ENCODE assay signal across 2 worm cellular contexts in the genomic region with DNA sequence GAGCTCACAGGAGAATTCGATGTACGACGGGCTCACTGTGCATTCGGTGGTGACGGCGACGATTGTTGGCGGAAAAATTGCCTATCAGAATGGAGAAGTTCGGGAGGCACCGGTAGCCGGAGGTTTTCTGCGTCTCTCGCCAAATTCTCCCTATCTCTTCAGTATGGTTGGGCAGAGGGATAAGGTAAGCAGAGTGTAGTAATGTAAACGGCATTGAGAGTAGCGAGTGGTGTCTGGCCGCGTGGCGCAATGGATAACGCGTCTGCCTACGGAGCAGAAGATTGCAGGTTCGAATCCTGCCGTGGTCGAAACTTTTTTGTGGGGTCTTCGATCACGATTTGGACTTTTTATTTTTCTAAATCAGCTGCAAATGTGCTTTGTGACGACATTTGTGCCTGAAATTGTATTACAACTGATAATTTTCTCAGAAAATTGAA.
TF ChIP-seq lines count a peak whose summit lies in the region.

No protein-coding gene starts in this region.

TF ChIP-seq in whole organism, L1 larva, 84 proteins besides CTCF, POLR2A, EP300 and RAD21 (continued from another document):
- peak; percentile 71 for TF ChIP-seq nhr-19 (GFP tag; conservative IDR thresholded peaks at IDR 0.05; lab: Robert Waterston, UW)
- TF ChIP-seq nhr-71 (tag; optimal IDR thresholded peaks at IDR 0.05; lab: Kevin White, UChicago) = peak; percentile 75
- TF ChIP-seq snu-23 (GFP tag; optimal IDR thresholded peaks at IDR 0.05; lab: Kevin White, UChicago) = peak; percentile 84
- peak; percentile 61 for TF ChIP-seq nhr-20 (tag; optimal IDR thresholded peaks at IDR 0.05; lab: Kevin White, UChicago)
- TF ChIP-seq lin-13 (GFP tag; optimal IDR thresholded peaks at IDR 0.05; lab: Kevin White, UChicago) = peak; percentile 16
- TF ChIP-seq hlh-17 (GFP tag; optimal IDR thresholded peaks at IDR 0.05; lab: Kevin White, UChicago; ENCODE audit: borderline replicate concordance) = no peak
- peak; percentile 32 to 49 for TF ChIP-seq efl-1 (optimal IDR thresholded peaks at IDR 0.05; lab: Kevin White, UChicago)
- TF ChIP-seq efl-1 (GFP tag; optimal IDR thresholded peaks at IDR 0.05 in 1 of 2; lab: Kevin White, UChicago) = peak; percentile 37 to 92
- no peak for TF ChIP-seq hpl-2 (GFP tag; optimal IDR thresholded peaks at IDR 0.05; lab: Kevin White, UChicago)
- peak; percentile 72 for TF ChIP-seq nhr-90 (tag; optimal IDR thresholded peaks at IDR 0.05; lab: Kevin White, UChicago; ENCODE audit: poor library complexity)
- TF ChIP-seq lin-39 (tag; optimal IDR thresholded peaks at IDR 0.05; lab: Kevin White, UChicago) = no peak
- TF ChIP-seq aha-1 (tag; optimal IDR thresholded peaks at IDR 0.05; lab: Kevin White, UChicago) = no peak
- peak; percentile 35 for TF ChIP-seq snpc-4 (tag; optimal IDR thresholded peaks at IDR 0.05; lab: Kevin White, UChicago)
- no peak for TF ChIP-seq ceh-90 (tag; optimal IDR thresholded peaks at IDR 0.05; lab: Kevin White, UChicago)
- TF ChIP-seq nhr-11 (tag; optimal IDR thresholded peaks at IDR 0.05; lab: Kevin White, UChicago) = no peak
- no peak for TF ChIP-seq lir-3 (tag; optimal IDR thresholded peaks at IDR 0.05; lab: Kevin White, UChicago; ENCODE audit: poor library complexity)
- TF ChIP-seq aly-2 (tag; optimal IDR thresholded peaks at IDR 0.05; lab: Kevin White, UChicago) = peak; percentile 53
- no peak for TF ChIP-seq lin-14 (GFP tag; optimal IDR thresholded peaks at IDR 0.05; lab: Kevin White, UChicago)
- no peak for TF ChIP-seq pqm-1 (tag; optimal IDR thresholded peaks at IDR 0.05; lab: Kevin White, UChicago)
- TF ChIP-seq tlp-1 (tag; optimal IDR thresholded peaks at IDR 0.05; lab: Kevin White, UChicago) = no peak
- no peak for TF ChIP-seq unc-62 (GFP tag; optimal IDR thresholded peaks at IDR 0.05; lab: Kevin White, UChicago)
- TF ChIP-seq sptf-1 (tag; optimal IDR thresholded peaks at IDR 0.05; lab: Kevin White, UChicago) = no peak
- peak; percentile 33 for TF ChIP-seq C16A3.4 (tag; optimal IDR thresholded peaks at IDR 0.05; lab: Kevin White, UChicago)
- TF ChIP-seq mep-1 (tag; optimal IDR thresholded peaks at IDR 0.05; lab: Kevin White, UChicago) = peak; percentile 53
- peak; percentile 13 for TF ChIP-seq fos-1 (tag; optimal IDR thresholded peaks at IDR 0.05; lab: Kevin White, UChicago)
- TF ChIP-seq unc-86 (tag; optimal IDR thresholded peaks at IDR 0.05; lab: Kevin White, UChicago) = peak; percentile 14
- no peak for TF ChIP-seq Y116A8C.19 (tag; optimal IDR thresholded peaks at IDR 0.05; lab: Kevin White, UChicago; ENCODE audit: borderline replicate concordance)
- peak; percentile 53 for TF ChIP-seq nhr-85 (tag; lab: Kevin White, UChicago)
- TF ChIP-seq fkh-8 (tag; optimal IDR thresholded peaks at IDR 0.05; lab: Kevin White, UChicago) = peak; percentile 64
- peak; percentile 59 for TF ChIP-seq unc-130 (tag; optimal IDR thresholded peaks at IDR 0.05; lab: Kevin White, UChicago)
- TF ChIP-seq elt-2 (tag; optimal IDR thresholded peaks at IDR 0.05; lab: Kevin White, UChicago) = no peak
- peak; percentile 4 for TF ChIP-seq nhr-77 (tag; optimal IDR thresholded peaks at IDR 0.05; lab: Kevin White, UChicago)
- peak; percentile 50 for TF ChIP-seq dsc-1 (tag; optimal IDR thresholded peaks at IDR 0.05; lab: Kevin White, UChicago)
- peak; percentile 0 for TF ChIP-seq skn-1 (tag; optimal IDR thresholded peaks at IDR 0.05; lab: Kevin White, UChicago)
- TF ChIP-seq pax-3 (tag; optimal IDR thresholded peaks at IDR 0.05; lab: Kevin White, UChicago) = no peak
- peak in 2 of 3 experiments; percentile 30 to 44 for TF ChIP-seq ceh-82 (tag; optimal IDR thresholded peaks at IDR 0.05; lab: Kevin White, UChicago)
- peak; percentile 30 for TF ChIP-seq irx-1 (tag; optimal IDR thresholded peaks at IDR 0.05; lab: Kevin White, UChicago)
- TF ChIP-seq isw-1 (GFP tag; IDR thresholded peaks at IDR 0.05; lab: Robert Waterston, UW) = no peak
- peak; percentile 4 to 16 (median 13) for TF ChIP-seq dpl-1 (GFP tag; optimal IDR thresholded peaks at IDR 0.05; lab: Kevin White, UChicago)
- TF ChIP-seq unc-30 (tag; optimal IDR thresholded peaks at IDR 0.05; lab: Kevin White, UChicago) = no peak
- TF ChIP-seq sup-37 (GFP tag; optimal IDR thresholded peaks at IDR 0.05; lab: Kevin White, UChicago) = no peak
- TF ChIP-seq grh-1 (GFP tag; IDR thresholded peaks at IDR 0.05; lab: Robert Waterston, UW) = no peak
- peak in 1 of 2 experiments; percentile 54 for TF ChIP-seq mdl-1 (tag; optimal IDR thresholded peaks at IDR 0.05; lab: Kevin White, UChicago)
- peak; percentile 27 for TF ChIP-seq zip-4 (GFP tag; optimal IDR thresholded peaks at IDR 0.05; lab: Kevin White, UChicago)
- peak; percentile 66 for TF ChIP-seq swsn-7 (tag; optimal IDR thresholded peaks at IDR 0.05; lab: Kevin White, UChicago)
- peak; percentile 64 for TF ChIP-seq tbx-2 (tag; optimal IDR thresholded peaks at IDR 0.05; lab: Kevin White, UChicago)
- TF ChIP-seq vab-15 (tag; optimal IDR thresholded peaks at IDR 0.05; lab: Kevin White, UChicago) = no peak
- peak; percentile 25 for TF ChIP-seq efl-3 (GFP tag; optimal IDR thresholded peaks at IDR 0.05; lab: Kevin White, UChicago)

TF ChIP-seq in whole organism, young adult, 124 proteins besides CTCF, POLR2A, EP300 and RAD21 (continued from another document and continues in another):
- TF ChIP-seq B0336.3 (GFP tag; IDR thresholded peaks at IDR 0.05; lab: Robert Waterston, UW) (0 out of 2 replicates have a peak, but pooled peaks have one; percentile 20), attf-6 (GFP tag; IDR thresholded peaks at IDR 0.05; lab: Robert Waterston, UW) (0 out of 2 replicates have a peak, but pooled peaks have one; percentile 55), sptf-2 (GFP tag; optimal IDR thresholded peaks at IDR 0.05; lab: Kevin White, UChicago) (no peak), hmg-1.2 (GFP tag; IDR thresholded peaks at IDR 0.05; lab: Robert Waterston, UW) (peak; percentile 71), akir-1 (GFP tag; optimal IDR thresholded peaks at IDR 0.05; lab: Kevin White, UChicago) (no peak), sea-2 (GFP tag; IDR thresholded peaks at IDR 0.05; lab: Robert Waterston, UW) (no peak), madf-8 (GFP tag; conservative IDR thresholded peaks at IDR 0.05; lab: Robert Waterston, UW) (0 out of 2 replicates have a peak, but pooled peaks have one; percentile 10), F23B12.7 (tag; optimal IDR thresholded peaks at IDR 0.05; lab: Kevin White, UChicago; ENCODE audit: insufficient read depth) (peak; percentile 43), lag-1 (GFP tag; IDR thresholded peaks at IDR 0.05; lab: Robert Waterston, UW) (no peak), fkh-3 (tag; optimal IDR thresholded peaks at IDR 0.05; lab: Kevin White, UChicago) (peak; percentile 8), madf-3 (GFP tag; IDR thresholded peaks at IDR 0.05; lab: Robert Waterston, UW) (0 out of 2 replicates have a peak, but pooled peaks have one; percentile 46), ztf-22 (GFP tag; optimal IDR thresholded peaks at IDR 0.05; lab: Kevin White, UChicago) (no peak), lin-54 (GFP tag; optimal IDR thresholded peaks at IDR 0.05; lab: Kevin White, UChicago) (peak; percentile 58), C06A6.2 (GFP tag; conservative IDR thresholded peaks at IDR 0.05; lab: Robert Waterston, UW) (no peak), aptf-2 (GFP tag; conservative IDR thresholded peaks at IDR 0.05; lab: Robert Waterston, UW) (no peak), nfya-1 (tag; optimal IDR thresholded peaks at IDR 0.05; lab: Kevin White, UChicago; ENCODE audit: borderline replicate concordance, insufficient read depth) (no peak), zim-3 (tag; optimal IDR thresholded peaks at IDR 0.05; lab: Kevin White, UChicago) (peak; percentile 57), gei-17 (GFP tag; optimal IDR thresholded peaks at IDR 0.05; lab: Kevin White, UChicago) (no peak), him-1 (tag; optimal IDR thresholded peaks at IDR 0.05; lab: Kevin White, UChicago) (no peak), K12H6.12 (tag; optimal IDR thresholded peaks at IDR 0.05; lab: Kevin White, UChicago) (peak; percentile 27), ztf-18 (tag; optimal IDR thresholded peaks at IDR 0.05; lab: Kevin White, UChicago) (peak; percentile 47), F57A8.1 (GFP tag; optimal IDR thresholded peaks at IDR 0.05; lab: Kevin White, UChicago) (peak; percentile 57), ets-4 (GFP tag; optimal IDR thresholded peaks at IDR 0.05; lab: Kevin White, UChicago) (no peak), nhr-120 (GFP tag; IDR thresholded peaks at IDR 0.05; lab: Robert Waterston, UW) (no peak), nhr-27 (tag; optimal IDR thresholded peaks at IDR 0.05; lab: Kevin White, UChicago) (no peak), attf-5 (GFP tag; optimal IDR thresholded peaks at IDR 0.05; lab: Kevin White, UChicago) (peak; percentile 68), ztf-26 (tag; optimal IDR thresholded peaks at IDR 0.05; lab: Kevin White, UChicago) (peak; percentile 69), F49E8.2 (tag; optimal IDR thresholded peaks at IDR 0.05; lab: Kevin White, UChicago; ENCODE audit: insufficient read depth) (peak; percentile 59), ztf-3 (GFP tag; optimal IDR thresholded peaks at IDR 0.05; lab: Kevin White, UChicago) (no peak), nfyb-1 (GFP tag; IDR thresholded peaks at IDR 0.05; lab: Robert Waterston, UW) (peak; percentile 86), Y79H2A.3 (GFP tag; conservative IDR thresholded peaks at IDR 0.05; lab: Robert Waterston, UW) (no peak), F37B4.10 (GFP tag; IDR thresholded peaks at IDR 0.05; lab: Robert Waterston, UW) (no peak), nfya-2 (GFP tag; IDR thresholded peaks at IDR 0.05; lab: Robert Waterston, UW) (no peak), Y53F4B.3 (GFP tag; IDR thresholded peaks at IDR 0.05; lab: Robert Waterston, UW) (no peak), snpc-3.4 (tag; optimal IDR thresholded peaks at IDR 0.05; lab: Kevin White, UChicago) (no peak), lsl-1 (GFP tag; optimal IDR thresholded peaks at IDR 0.05; lab: Kevin White, UChicago) (peak; percentile 25), C17E4.6 (GFP tag; IDR thresholded peaks at IDR 0.05; lab: Robert Waterston, UW) (no peak), egl-18 (GFP tag; IDR thresholded peaks at IDR 0.05; lab: Robert Waterston, UW) (no peak), dox-1 (GFP tag; IDR thresholded peaks at IDR 0.05; lab: Robert Waterston, UW) (peak; percentile 70), ceh-100 (GFP tag; IDR thresholded peaks at IDR 0.05; lab: Robert Waterston, UW) (peak; percentile 45), egl-44 (GFP tag; IDR thresholded peaks at IDR 0.05; lab: Robert Waterston, UW) (peak; percentile 64; the same call in 1 of the 2 replicates), lsy-27 (tag; optimal IDR thresholded peaks at IDR 0.05; lab: Kevin White, UChicago; ENCODE audit: borderline replicate concordance, insufficient read depth) (no peak), ztf-28 (GFP tag; IDR thresholded peaks at IDR 0.05; lab: Robert Waterston, UW) (peak; percentile 75; the same call in 1 of the 2 replicates), rcor-1 (GFP tag; IDR thresholded peaks at IDR 0.05; lab: Robert Waterston, UW) (peak; percentile 57), F10E7.11 (tag; optimal IDR thresholded peaks at IDR 0.05; lab: Kevin White, UChicago) (peak; percentile 33), chd-7 (tag; optimal IDR thresholded peaks at IDR 0.05; lab: Kevin White, UChicago) (peak; percentile 60), lin-40 (tag; optimal IDR thresholded peaks at IDR 0.05; lab: Kevin White, UChicago) (peak; percentile 51), F39B2.1 (GFP tag; IDR thresholded peaks at IDR 0.05; lab: Robert Waterston, UW) (no peak), madf-10 (tag; optimal IDR thresholded peaks at IDR 0.05; lab: Kevin White, UChicago) (peak; percentile 58), F52B5.7 (tag; optimal IDR thresholded peaks at IDR 0.05; lab: Kevin White, UChicago) (peak; percentile 40), ekl-4 (GFP tag; IDR thresholded peaks at IDR 0.05; lab: Robert Waterston, UW) (peak; percentile 24; the same call in 1 of the 2 replicates), Y53G8AR.9 (GFP tag; conservative IDR thresholded peaks at IDR 0.05; lab: Robert Waterston, UW) (no peak), B0261.1 (tag; optimal IDR thresholded peaks at IDR 0.05; lab: Kevin White, UChicago) (peak; percentile 81), aptf-3 (GFP tag; IDR thresholded peaks at IDR 0.05; lab: Robert Waterston, UW) (no peak), lin-26 (GFP tag; IDR thresholded peaks at IDR 0.05; lab: Robert Waterston, UW) (peak; percentile 94), atf-7 (tag; optimal IDR thresholded peaks at IDR 0.05; lab: Kevin White, UChicago) (no peak), bed-2 (GFP tag; IDR thresholded peaks at IDR 0.05; lab: Robert Waterston, UW) (0 out of 2 replicates have a peak, but pooled peaks have one; percentile 6), cebp-1 (GFP tag; IDR thresholded peaks at IDR 0.05; lab: Robert Waterston, UW) (peak; percentile 18; the same call in 1 of the 2 replicates), cebp-1 (tag; optimal IDR thresholded peaks at IDR 0.05; lab: Kevin White, UChicago) (peak; percentile 66), nhr-179 (tag; optimal IDR thresholded peaks at IDR 0.05; lab: Kevin White, UChicago) (no peak), die-1 (tag; optimal IDR thresholded peaks at IDR 0.05; lab: Kevin White, UChicago) (peak; percentile 77), sdz-38 (tag; optimal IDR thresholded peaks at IDR 0.05; lab: Kevin White, UChicago) (no peak), F22D6.2 (tag; optimal IDR thresholded peaks at IDR 0.05; lab: Kevin White, UChicago) (no peak), tbp1 (GFP tag; optimal IDR thresholded peaks at IDR 0.05; lab: Kevin White, UChicago) (peak; percentile 93), T07F8.4 (tag; optimal IDR thresholded peaks at IDR 0.05; lab: Kevin White, UChicago) (peak; percentile 33), attf-3 (GFP tag; conservative IDR thresholded peaks at IDR 0.05; lab: Robert Waterston, UW) (peak; percentile 41; the same call in 1 of the 2 replicates), ceh-79 (tag; optimal IDR thresholded peaks at IDR 0.05; lab: Kevin White, UChicago) (no peak), hmg-20 (GFP tag; IDR thresholded peaks at IDR 0.05; lab: Robert Waterston, UW) (no peak), D2030.7 (GFP tag; IDR thresholded peaks at IDR 0.05; lab: Robert Waterston, UW) (peak; percentile 51), T26A5.8 (tag; optimal IDR thresholded peaks at IDR 0.05; lab: Kevin White, UChicago) (no peak), ztf-6 (GFP tag; IDR thresholded peaks at IDR 0.05; lab: Robert Waterston, UW) (no peak), F55B11.4 (tag; optimal IDR thresholded peaks at IDR 0.05; lab: Kevin White, UChicago; ENCODE audit: borderline replicate concordance, insufficient read depth) (no peak), lin-35 (GFP tag; optimal IDR thresholded peaks at IDR 0.05; lab: Kevin White, UChicago) (peak in 1 of 3 experiments; percentile 43), mcd-1 (GFP tag; IDR thresholded peaks at IDR 0.05; lab: Robert Waterston, UW) (peak; percentile 60; the same call in 1 of the 2 replicates), tbx-9 (tag; optimal IDR thresholded peaks at IDR 0.05; lab: Kevin White, UChicago; ENCODE audit: borderline replicate concordance) (no peak), hrde-1 (tag; optimal IDR thresholded peaks at IDR 0.05; lab: Kevin White, UChicago; ENCODE audit: borderline replicate concordance) (peak; percentile 48), ceh-40 (GFP tag; IDR thresholded peaks at IDR 0.05; lab: Robert Waterston, UW) (0 out of 2 replicates have a peak, but pooled peaks have one; percentile 63), nhr-80 (tag; optimal IDR thresholded peaks at IDR 0.05; lab: Kevin White, UChicago) (no peak), let-526 (GFP tag; IDR thresholded peaks at IDR 0.05; lab: Robert Waterston, UW) (no peak), rpc-1 (optimal IDR thresholded peaks at IDR 0.05; lab: Kevin White, UChicago) (peak; percentile 66), rpc-1 (tag; optimal IDR thresholded peaks at IDR 0.05; lab: Kevin White, UChicago) (peak; percentile 78), F57C9.4 (tag; optimal IDR thresholded peaks at IDR 0.05; lab: Kevin White, UChicago) (no peak), ceh-91 (GFP tag; IDR thresholded peaks at IDR 0.05; lab: Robert Waterston, UW) (0 out of 2 replicates have a peak, but pooled peaks have one; percentile 21)
